Worm (Caenorhabditis elegans) whole organism, L4 larva: ENCODE measurements around the gene clpf-1.

Source experiments
- Y48G9A.11 ChIP-seq: fragments of 200-800 bp; sonication (Bioruptor generic); IDR thresholded peaks from 2 replicates; pipeline ENCODE4 v1.3.6; 2022; ENCODE audit warnings: missing genetic modification reagents, missing genetic modification characterization, missing compliant biosample characterization
- Y75B8A.6 ChIP-seq: fragments of 200-800 bp; sonication (Bioruptor generic); IDR thresholded peaks from 2 replicates; pipeline ENCODE4 v1.3.6; 2022; ENCODE audit warnings: missing genetic modification reagents, missing genetic modification characterization, missing compliant biosample characterization
- ZK546.5 ChIP-seq, 2 experiments: sonication (generic microtip); optimal IDR thresholded peaks; 2 replicates each; lab custom pipeline; 2017; ENCODE audit warnings: missing biosample characterization in 2 of 2, missing genetic modification characterization in 2 of 2
- ceh-32 ChIP-seq: sonication (generic microtip); optimal IDR thresholded peaks from 2 replicates; lab custom pipeline; 2016; ENCODE audit warnings: mild to moderate bottlenecking, missing genetic modification characterization, missing compliant biosample characterization; ENCODE audit not compliant: poor library complexity
- ces-1 ChIP-seq: fragments of 150-350 bp; sonication (generic microtip); optimal IDR thresholded peaks from 4 replicates; lab custom pipeline; 2014; ENCODE audit warnings: missing biosample characterization, missing genetic modification reagents, missing genetic modification characterization
- lir-3 ChIP-seq: sonication (generic microtip); optimal IDR thresholded peaks from 2 replicates; lab custom pipeline; 2016; ENCODE audit warnings: mild to moderate bottlenecking, missing genetic modification characterization, missing compliant biosample characterization
- nhr-237 ChIP-seq: sonication (generic microtip); optimal IDR thresholded peaks from 2 replicates; lab custom pipeline; 2017; ENCODE audit warnings: missing biosample characterization, missing genetic modification characterization
- nhr-25 ChIP-seq: sonication (generic microtip); optimal IDR thresholded peaks from 2 replicates; lab custom pipeline; 2017; ENCODE audit warnings: missing genetic modification characterization, mild to moderate bottlenecking, missing compliant biosample characterization, antibody characterized with exemption, moderate library complexity, borderline replicate concordance; ENCODE audit not compliant: insufficient read depth
- nhr-48 ChIP-seq: sonication (generic microtip); optimal IDR thresholded peaks from 2 replicates; lab custom pipeline; 2016; ENCODE audit warnings: mild to moderate bottlenecking, missing genetic modification characterization, missing compliant biosample characterization
- nhr-76 ChIP-seq: fragments of 150-350 bp; optimal IDR thresholded peaks from 2 replicates; lab custom pipeline; 2014; ENCODE audit warnings: missing biosample characterization, missing genetic modification characterization
- unc-39 ChIP-seq: sonication (generic microtip); optimal IDR thresholded peaks from 2 replicates; lab custom pipeline; 2017; ENCODE audit warnings: missing biosample characterization, missing genetic modification characterization
- unc-62 ChIP-seq, 3 experiments: fragments of 150-350 bp in 1 of 3; sonication (generic microtip); optimal IDR thresholded peaks in 2 of 3; peaks in 1 of 3; 1 replicate in 1 of 3; 2 replicates in 2 of 3; lab custom pipeline; 2014 to 2017; ENCODE audit warnings: missing biosample characterization in 3 of 3, missing genetic modification characterization in 3 of 3, missing genetic modification reagents in 3 of 3, missing genotype in 1 of 3

- TF ChIP-seq nhr-48 (tag; lab: Kevin White, UChicago) (no peak), lir-3 (tag; lab: Kevin White, UChicago) (no peak), ZK546.5 (tag; optimal IDR thresholded peaks at IDR 0.05; lab: Kevin White, UChicago) (no peak), unc-39 (tag; lab: Kevin White, UChicago) (no peak), Y48G9A.11 (no peak), Y75B8A.6 (GFP tag; lab: Robert Waterston, UW) (no peak), ces-1 (GFP tag; lab: Kevin White, UChicago) (no peak), nhr-237 (no peak), nhr-25 (tag; lab: Kevin White, UChicago) (no peak), unc-62 (GFP tag; optimal IDR thresholded peaks at IDR 0.05 in 1 of 2; lab: Kevin White, UChicago) (no peak), unc-62 (tag; optimal IDR thresholded peaks at IDR 0.05; lab: Kevin White, UChicago) (no peak), nhr-76 (tag; lab: Kevin White, UChicago) (no peak), ceh-32 (tag; lab: Kevin White, UChicago) (no peak)
These were observed 45.9 kb upstream of the clpf-1 start for ce11 chrIII:3351672-3352071.
